Worm (Caenorhabditis elegans) whole organism, L4 larva: ENCODE results near the gene vha-12.

Experiments
- ama-1 ChIP-seq: fragments of 150-350 bp; optimal IDR thresholded peaks from 2 replicates; lab custom pipeline; 2014; ENCODE audit warnings: inconsistent platforms, mixed read lengths
- ceh-82 ChIP-seq: sonication (generic microtip); optimal IDR thresholded peaks from 2 replicates; lab custom pipeline; 2017; ENCODE audit warnings: missing biosample characterization, missing genetic modification characterization
- jun-1 ChIP-seq: fragments of 150-350 bp; optimal IDR thresholded peaks from 2 replicates; lab custom pipeline; 2014; ENCODE audit warnings: missing biosample characterization, missing genetic modification reagents, missing genetic modification characterization
- lim-7 ChIP-seq: fragments of 200-800 bp; sonication (Bioruptor generic); IDR thresholded peaks from 2 replicates; pipeline ENCODE4 v1.3.6; 2022; ENCODE audit warnings: missing genetic modification characterization, missing compliant biosample characterization
- lin-15B ChIP-seq: fragments of 150-350 bp; sonication (generic microtip); optimal IDR thresholded peaks from 3 replicates; lab custom pipeline; 2014; ENCODE audit warnings: missing biosample characterization, missing genetic modification characterization
- lir-3 ChIP-seq: sonication (generic microtip); optimal IDR thresholded peaks from 2 replicates; lab custom pipeline; 2016; ENCODE audit warnings: mild to moderate bottlenecking, missing genetic modification characterization, missing compliant biosample characterization
- nhr-11 ChIP-seq: fragments of 150-350 bp; optimal IDR thresholded peaks from 2 replicates; lab custom pipeline; 2014; ENCODE audit warnings: missing biosample characterization, missing genetic modification characterization
- nhr-25 ChIP-seq: sonication (generic microtip); optimal IDR thresholded peaks from 2 replicates; lab custom pipeline; 2017; ENCODE audit warnings: missing genetic modification characterization, mild to moderate bottlenecking, missing compliant biosample characterization, antibody characterized with exemption, moderate library complexity, borderline replicate concordance; ENCODE audit not compliant: insufficient read depth
- pqm-1 ChIP-seq: sonication (generic microtip); optimal IDR thresholded peaks from 2 replicates; lab custom pipeline; 2017; ENCODE audit warnings: missing biosample characterization, missing genetic modification characterization
- snpc-4 ChIP-seq: fragments of 150-350 bp; optimal IDR thresholded peaks from 2 replicates; lab custom pipeline; 2014; ENCODE audit warnings: missing biosample characterization, missing genetic modification characterization

DNA sequence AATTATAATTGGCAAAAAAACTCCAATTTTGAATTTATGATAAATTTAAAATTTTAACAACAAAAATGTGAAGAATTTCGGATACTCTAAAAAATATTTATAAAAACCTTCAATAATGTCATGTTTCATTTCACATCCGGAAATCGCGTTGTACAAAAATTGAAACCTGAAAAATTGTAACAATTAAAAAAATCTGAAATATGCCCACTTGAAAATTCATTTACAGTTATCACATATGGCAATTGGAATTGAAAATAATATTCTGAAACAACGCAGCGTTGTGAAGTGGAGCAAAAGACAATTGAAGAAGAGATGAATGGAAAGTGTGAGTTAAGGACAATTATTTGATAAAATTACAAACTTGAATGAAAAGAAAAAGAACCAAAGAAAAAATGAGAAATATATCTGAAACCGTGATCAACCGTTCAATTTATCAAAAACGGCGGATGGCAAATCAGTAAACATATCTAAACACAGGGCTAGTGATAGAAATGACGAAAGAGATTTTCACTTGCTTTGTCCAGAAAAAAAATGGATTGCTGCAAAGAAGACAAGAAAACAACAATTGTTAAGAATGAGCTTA is 42.4 kb upstream of the vha-12 start:
- TF ChIP-seq ama-1 (lab: Kevin White, UChicago): no peak
- no peak for TF ChIP-seq pqm-1
- TF ChIP-seq lin-15B (tag; lab: Kevin White, UChicago): no peak
- no peak for TF ChIP-seq lir-3
- TF ChIP-seq ceh-82: no peak
- TF ChIP-seq jun-1 (tag; lab: Kevin White, UChicago): no peak
- TF ChIP-seq snpc-4 (tag; lab: Kevin White, UChicago): no peak
- TF ChIP-seq lim-7: no peak
- TF ChIP-seq nhr-25 (tag; lab: Kevin White, UChicago): peak; percentile 23
- no peak for TF ChIP-seq nhr-11 (tag; lab: Kevin White, UChicago)
